Worm (Caenorhabditis elegans): ENCODE data around the gene F17E5.2.

Gene F17E5.2

ce11 chrX:12393786-12394308, at the start of gene F17E5.2:
Gene F17E5.2, plus strand, starts transcription at chrX:12394258.
- TF ChIP-seq mab-5 (tag; optimal IDR thresholded peaks at IDR 0.05): peak; percentile 92
- TF ChIP-seq snpc-4 (tag; optimal IDR thresholded peaks at IDR 0.05): peak; percentile 83
- TF ChIP-seq skn-1 (tag; optimal IDR thresholded peaks at IDR 0.05): peak; percentile 42
- no peak for TF ChIP-seq peb-1 (tag; optimal IDR thresholded peaks at IDR 0.05)
- TF ChIP-seq ztf-1 (GFP tag; conservative IDR thresholded peaks at IDR 0.05): no peak
- no peak for TF ChIP-seq alr-1 (tag; optimal IDR thresholded peaks at IDR 0.05)
- no peak for TF ChIP-seq R02D3.7 (tag; optimal IDR thresholded peaks at IDR 0.05)
- no peak for TF ChIP-seq nhr-23 (tag; optimal IDR thresholded peaks at IDR 0.05)
- peak; percentile 25 to 80 for TF ChIP-seq mdl-1 (tag; optimal IDR thresholded peaks at IDR 0.05)
- peak; percentile 97 for TF ChIP-seq F13H6.1 (tag; optimal IDR thresholded peaks at IDR 0.05)
- peak; percentile 46 for TF ChIP-seq ceh-16 (tag; optimal IDR thresholded peaks at IDR 0.05)
- peak; percentile 96 for TF ChIP-seq unc-55 (GFP tag; optimal IDR thresholded peaks at IDR 0.05)
- TF ChIP-seq unc-39 (tag; optimal IDR thresholded peaks at IDR 0.05): no peak
- peak; percentile 92 for TF ChIP-seq egl-27 (tag; optimal IDR thresholded peaks at IDR 0.05)
- TF ChIP-seq sem-4 (tag; optimal IDR thresholded peaks at IDR 0.05): peak; percentile 94
- no peak for TF ChIP-seq aly-2 (tag; optimal IDR thresholded peaks at IDR 0.05)
- TF ChIP-seq ztf-11 (tag; optimal IDR thresholded peaks at IDR 0.05): no peak
- peak; percentile 37 for TF ChIP-seq lin-39 (tag; optimal IDR thresholded peaks at IDR 0.05)
- TF ChIP-seq nhr-129 (tag; optimal IDR thresholded peaks at IDR 0.05): peak; percentile 99
- TF ChIP-seq nhr-237 (tag; optimal IDR thresholded peaks at IDR 0.05): no peak
- no peak for TF ChIP-seq dmd-4 (tag; optimal IDR thresholded peaks at IDR 0.05)
- TF ChIP-seq mbf-1 (tag; optimal IDR thresholded peaks at IDR 0.05): no peak
- no peak for TF ChIP-seq ZK546.5 (tag; optimal IDR thresholded peaks at IDR 0.05)
- TF ChIP-seq ztf-4 (tag; optimal IDR thresholded peaks at IDR 0.05): peak; percentile 87
- peak; percentile 93 for TF ChIP-seq nhr-25 (tag; optimal IDR thresholded peaks at IDR 0.05)
- peak; percentile 83 to 93 for TF ChIP-seq lsy-2 (tag; optimal IDR thresholded peaks at IDR 0.05)
- TF ChIP-seq nhr-21 (tag; optimal IDR thresholded peaks at IDR 0.05): peak; percentile 93
- peak; percentile 80 for TF ChIP-seq zag-1 (tag; optimal IDR thresholded peaks at IDR 0.05)
- TF ChIP-seq nhr-10 (tag; optimal IDR thresholded peaks at IDR 0.05): peak; percentile 56
- TF ChIP-seq nhr-11 (tag; optimal IDR thresholded peaks at IDR 0.05): no peak
- TF ChIP-seq elt-1 (tag; optimal IDR thresholded peaks at IDR 0.05): no peak
- peak; percentile 40 for TF ChIP-seq unc-62 (GFP tag; optimal IDR thresholded peaks at IDR 0.05)
- TF ChIP-seq elt-3 (tag; optimal IDR thresholded peaks at IDR 0.05): no peak
- peak; percentile 53 for TF ChIP-seq nhr-77 (tag; optimal IDR thresholded peaks at IDR 0.05)
- peak; percentile 81 for TF ChIP-seq lin-11 (tag; optimal IDR thresholded peaks at IDR 0.05)
- TF ChIP-seq fos-1 (tag; optimal IDR thresholded peaks at IDR 0.05): peak; percentile 92
- peak; percentile 86 for TF ChIP-seq gmeb-1 (tag; optimal IDR thresholded peaks at IDR 0.05)
- TF ChIP-seq sma-9 (GFP tag; optimal IDR thresholded peaks at IDR 0.05): peak; percentile 97
- TF ChIP-seq sma-9 (tag; optimal IDR thresholded peaks at IDR 0.05): no peak
- TF ChIP-seq ceh-82 (tag; optimal IDR thresholded peaks at IDR 0.05): peak; percentile 33
- peak; percentile 95 for TF ChIP-seq nhr-6 (tag; optimal IDR thresholded peaks at IDR 0.05)
- peak; percentile 98 for TF ChIP-seq C34F6.9 (tag; optimal IDR thresholded peaks at IDR 0.05)
- peak; percentile 77 for TF ChIP-seq Y55F3AM.14 (GFP tag; optimal IDR thresholded peaks at IDR 0.05)
- TF ChIP-seq sma-3 (GFP tag; optimal IDR thresholded peaks at IDR 0.05): peak; percentile 88
- peak; percentile 57 for TF ChIP-seq blmp-1 (tag; optimal IDR thresholded peaks at IDR 0.05; ENCODE audit: insufficient read depth)
- TF ChIP-seq crh-2 (tag; optimal IDR thresholded peaks at IDR 0.05): peak; percentile 96
- no peak for TF ChIP-seq ama-1 (optimal IDR thresholded peaks at IDR 0.05)
- TF ChIP-seq lin-13 (GFP tag; optimal IDR thresholded peaks at IDR 0.05): peak; percentile 96
- no peak for TF ChIP-seq nhr-12 (tag; optimal IDR thresholded peaks at IDR 0.05)
